Worm (Caenorhabditis elegans) whole organism, L3 larva: ENCODE measurements around the gene F55C12.19.

Source experiments
- mdl-1 ChIP-seq: fragments of 150-350 bp; optimal IDR thresholded peaks from 2 replicates; lab custom pipeline; 2014; ENCODE audit warnings: missing biosample characterization, missing genetic modification characterization
- ztf-11 ChIP-seq: fragments of 150-350 bp; optimal IDR thresholded peaks from 2 replicates; lab custom pipeline; 2014; ENCODE audit warnings: missing biosample characterization, missing genetic modification characterization

ce11 chrII:5866920-5867319 lies 981 bp downstream of the F55C12.19 start:
- TF ChIP-seq mdl-1 (tag; lab: Kevin White, UChicago) (no peak), ztf-11 (no peak)
